In genomic region chr2L:6657969-6658748, dm6 we compare ENCODE assay signal across 1 fruit fly cellular context.
TF ChIP-seq lines count a peak whose summit lies in the region.

CG31636 (minus strand) TSS chr2L:6658152.
Ube4A (plus strand) TSS chr2L:6658517.

TF ChIP-seq in whole organism, embryonic, 481 proteins besides CTCF, POLR2A, EP300 and RAD21 (continued from another document):
- TF ChIP-seq gfzf (GFP tag; optimal IDR thresholded peaks at IDR 0.05; lab: Kevin White, UChicago) (peak; percentile 74), CG7745 (tag; optimal IDR thresholded peaks at IDR 0.05; lab: Kevin White, UChicago) (peak; percentile 86), CG12299 (tag; optimal IDR thresholded peaks at IDR 0.05; lab: Kevin White, UChicago) (no peak), unpg (GFP tag; optimal IDR thresholded peaks at IDR 0.05; lab: Kevin White, UChicago) (no peak), CG43689 (GFP tag; IDR thresholded peaks at IDR 0.05; lab: Robert Waterston, UW) (no peak), E2f2 (GFP tag; IDR thresholded peaks at IDR 0.05; lab: Robert Waterston, UW) (peak; percentile 94), CG31365 (tag; optimal IDR thresholded peaks at IDR 0.05; lab: Kevin White, UChicago) (no peak), MBD-R2 (GFP tag; IDR thresholded peaks at IDR 0.05; lab: Robert Waterston, UW) (peak; percentile 66), Dp (GFP tag; optimal IDR thresholded peaks at IDR 0.05; lab: Kevin White, UChicago) (peak; percentile 94), Med (GFP tag; lab: Kevin White, UChicago) (peak; percentile 75), wek (GFP tag; optimal IDR thresholded peaks at IDR 0.05; lab: Kevin White, UChicago) (peak; percentile 96), cwo (GFP tag; optimal IDR thresholded peaks at IDR 0.05; lab: Kevin White, UChicago) (no peak), CG14710 (tag; optimal IDR thresholded peaks at IDR 0.05; lab: Kevin White, UChicago) (peak; percentile 11)
